Worm (Caenorhabditis elegans): ENCODE measurements around the gene egl-27.

ce11 chrII:6880067-6880466, 45.3 kb downstream of the egl-27 start, which contains the start of gene C44B7.7:
- no peak for TF ChIP-seq unc-62 (GFP tag; optimal IDR thresholded peaks at IDR 0.05 in 1 of 2)
- TF ChIP-seq unc-62 (tag; optimal IDR thresholded peaks at IDR 0.05) = no peak
- TF ChIP-seq fkh-10 (GFP tag; optimal IDR thresholded peaks at IDR 0.05) = no peak
- TF ChIP-seq D1046.2 (GFP tag; IDR thresholded peaks at IDR 0.05) = no peak
- no peak for TF ChIP-seq saeg-2 (GFP tag; IDR thresholded peaks at IDR 0.05)
- TF ChIP-seq F49E8.2 (tag; optimal IDR thresholded peaks at IDR 0.05; ENCODE audit: borderline replicate concordance) = no peak
- TF ChIP-seq lin-13 (GFP tag; optimal IDR thresholded peaks at IDR 0.05) = no peak
- TF ChIP-seq madf-9 (GFP tag; conservative IDR thresholded peaks at IDR 0.05) = no peak
- no peak for TF ChIP-seq ceh-62 (tag; optimal IDR thresholded peaks at IDR 0.05)
- TF ChIP-seq pqm-1 (tag; optimal IDR thresholded peaks at IDR 0.05) = no peak
- no peak for TF ChIP-seq F37D6.2 (tag; optimal IDR thresholded peaks at IDR 0.05)
- no peak for TF ChIP-seq nhr-6 (tag; optimal IDR thresholded peaks at IDR 0.05)
- TF ChIP-seq nhr-10 (tag; optimal IDR thresholded peaks at IDR 0.05) = no peak
- no peak for TF ChIP-seq dve-1 (tag; optimal IDR thresholded peaks at IDR 0.05; ENCODE audit: insufficient read depth)

Data from whole organism, L4 larva.